Worm (Caenorhabditis elegans): Measurements from ENCODE around the gene cap-1.

- TF ChIP-seq lin-13 (GFP tag; optimal IDR thresholded peaks at IDR 0.05), result no peak
- TF ChIP-seq nhr-21 (tag; optimal IDR thresholded peaks at IDR 0.05), result no peak
- TF ChIP-seq nhr-25 (tag; optimal IDR thresholded peaks at IDR 0.05), result peak; percentile 86
- no peak for TF ChIP-seq ztf-11 (tag; optimal IDR thresholded peaks at IDR 0.05)
- TF ChIP-seq unc-62 (GFP tag; optimal IDR thresholded peaks at IDR 0.05), result no peak
- TF ChIP-seq nhr-12 (tag; optimal IDR thresholded peaks at IDR 0.05), result no peak
- TF ChIP-seq nhr-129 (tag; optimal IDR thresholded peaks at IDR 0.05), result no peak
- no peak for TF ChIP-seq unc-55 (GFP tag; optimal IDR thresholded peaks at IDR 0.05)
- no peak for TF ChIP-seq R02D3.7 (tag; optimal IDR thresholded peaks at IDR 0.05)
- TF ChIP-seq nhr-6 (tag; optimal IDR thresholded peaks at IDR 0.05), result no peak
- no peak for TF ChIP-seq egl-27 (tag; optimal IDR thresholded peaks at IDR 0.05)
- no peak for TF ChIP-seq ZK546.5 (tag; optimal IDR thresholded peaks at IDR 0.05)
- TF ChIP-seq C34F6.9 (tag; optimal IDR thresholded peaks at IDR 0.05), result no peak
- no peak for TF ChIP-seq mdl-1 (tag; optimal IDR thresholded peaks at IDR 0.05)
Observed at ce11 chrIV:7178942-7179341, 51.1 kb downstream of the cap-1 start, which contains the start of gene C42D4.3.
